Fruit fly (Drosophila melanogaster): Measurements from ENCODE around the gene CG14854.

CG14854 gene

DNA sequence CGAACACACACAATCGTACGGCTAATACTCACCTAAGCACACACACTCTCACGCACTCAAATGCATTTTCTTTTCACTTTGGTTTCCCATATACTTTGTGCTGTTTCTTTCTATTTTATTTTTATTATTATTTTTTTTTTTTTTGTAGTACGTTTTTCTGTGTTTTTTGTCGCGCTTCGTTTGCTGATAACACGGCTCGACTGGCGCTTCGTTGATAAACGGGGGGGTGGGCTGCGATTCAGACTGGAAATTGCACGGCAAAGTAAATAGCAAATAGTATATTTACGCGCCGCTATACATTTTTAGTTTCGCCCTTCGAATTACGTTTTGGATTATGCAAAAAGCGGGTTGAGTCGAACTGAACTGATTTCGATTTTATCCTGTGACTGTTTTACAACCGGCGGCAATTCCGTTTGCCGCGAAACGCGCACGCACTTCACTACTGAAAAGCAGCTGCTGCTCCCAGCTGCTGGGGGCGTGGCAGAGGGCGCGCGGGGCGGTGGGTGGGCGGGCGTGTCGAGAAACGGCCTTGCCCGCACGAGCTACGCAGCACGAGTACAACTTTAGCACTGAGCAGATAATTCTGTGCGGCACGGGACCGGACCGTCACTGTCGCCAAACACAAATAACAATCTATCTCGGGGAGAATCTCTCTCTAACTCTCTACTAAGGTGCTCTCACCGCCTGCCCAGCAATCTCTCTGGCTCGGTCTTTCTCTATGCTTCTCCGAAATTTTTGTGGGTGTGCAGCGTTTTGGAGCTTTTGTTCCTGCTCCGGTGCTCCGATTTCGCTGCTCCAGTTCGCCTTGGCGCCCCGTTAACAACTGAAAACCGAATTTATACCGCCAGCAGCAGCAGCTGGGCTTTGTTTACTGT lies 2.1 kb downstream of the CG14854 start, which contains the start of gene Pde6 (continued):
- TF ChIP-seq achi (GFP tag; optimal IDR thresholded peaks at IDR 0.05) (peak; percentile 63), CG3032 (tag; optimal IDR thresholded peaks at IDR 0.05) (peak; percentile 33), Ets96B (tag; optimal IDR thresholded peaks at IDR 0.05) (peak; percentile 43), Hr38 (GFP tag; optimal IDR thresholded peaks at IDR 0.05) (no peak), Smox (GFP tag; optimal IDR thresholded peaks at IDR 0.05) (no peak), CG11294 (GFP tag; IDR thresholded peaks at IDR 0.05) (no peak; the same call in 1 of the 2 replicates), CG11902 (GFP tag; optimal IDR thresholded peaks at IDR 0.05) (no peak), CG10669 (GFP tag; optimal IDR thresholded peaks at IDR 0.05) (no peak), dsx (GFP tag; optimal IDR thresholded peaks at IDR 0.05; ENCODE audit: poor library complexity, severe bottlenecking) (peak; percentile 58), CG6276 (GFP tag; optimal IDR thresholded peaks at IDR 0.05) (peak; percentile 87), CG16779 (tag; optimal IDR thresholded peaks at IDR 0.05) (peak; percentile 77), CG4318 (GFP tag; optimal IDR thresholded peaks at IDR 0.05) (no peak), cyc (GFP tag; optimal IDR thresholded peaks at IDR 0.05) (no peak), dac (GFP tag; optimal IDR thresholded peaks at IDR 0.05) (peak; percentile 44), CG9139 (GFP tag; optimal IDR thresholded peaks at IDR 0.05) (peak; percentile 4), CG15336 (GFP tag; IDR thresholded peaks at IDR 0.05) (peak; percentile 76), lz (GFP tag; optimal IDR thresholded peaks at IDR 0.05) (no peak), CG6808 (GFP tag; optimal IDR thresholded peaks at IDR 0.05) (peak; percentile 56), Sox14 (GFP tag; optimal IDR thresholded peaks at IDR 0.05) (peak; percentile 3), fkh (GFP tag; optimal IDR thresholded peaks at IDR 0.05) (peak; percentile 5), esn (GFP tag; optimal IDR thresholded peaks at IDR 0.05) (no peak), CG8632 (GFP tag; optimal IDR thresholded peaks at IDR 0.05) (peak; percentile 0), Eip75B (GFP tag; optimal IDR thresholded peaks at IDR 0.05) (peak; percentile 32), fd85E (GFP tag; optimal IDR thresholded peaks at IDR 0.05) (no peak)

dm6 chr3R:14555021-14555420 lies 4.8 kb downstream of the CG14854 start:
- TF ChIP-seq Blimp-1 (GFP tag; optimal IDR thresholded peaks at IDR 0.05): no peak
- no peak for TF ChIP-seq CG8319 (GFP tag; optimal IDR thresholded peaks at IDR 0.05)
- no peak for TF ChIP-seq spab (GFP tag; optimal IDR thresholded peaks at IDR 0.05)
- no peak for TF ChIP-seq Eip78C (GFP tag)
- TF ChIP-seq Met (GFP tag; optimal IDR thresholded peaks at IDR 0.05): no peak
- TF ChIP-seq Eip93F (GFP tag; optimal IDR thresholded peaks at IDR 0.05): no peak
- no peak for TF ChIP-seq CG6854 (GFP tag; optimal IDR thresholded peaks at IDR 0.05)
- TF ChIP-seq CG9139 (GFP tag; optimal IDR thresholded peaks at IDR 0.05): no peak
- TF ChIP-seq Hr4 (GFP tag; optimal IDR thresholded peaks at IDR 0.05): no peak
- no peak for TF ChIP-seq Sox15 (GFP tag; optimal IDR thresholded peaks at IDR 0.05)
- TF ChIP-seq svp (GFP tag): no peak
- TF ChIP-seq Smox (GFP tag; optimal IDR thresholded peaks at IDR 0.05): no peak
- no peak for TF ChIP-seq CG8119 (GFP tag; IDR thresholded peaks at IDR 0.05)
- TF ChIP-seq lz (GFP tag; optimal IDR thresholded peaks at IDR 0.05): no peak
- no peak for TF ChIP-seq Sox102F (GFP tag; optimal IDR thresholded peaks at IDR 0.05)
- no peak for TF ChIP-seq CG11762 (GFP tag; optimal IDR thresholded peaks at IDR 0.05; ENCODE audit: insufficient read depth)
- no peak for TF ChIP-seq salr (GFP tag; optimal IDR thresholded peaks at IDR 0.05)
- no peak for TF ChIP-seq CG1621 (tag; optimal IDR thresholded peaks at IDR 0.05)
- no peak for TF ChIP-seq Sox14 (GFP tag; optimal IDR thresholded peaks at IDR 0.05)
- no peak for TF ChIP-seq pdm3 (GFP tag; optimal IDR thresholded peaks at IDR 0.05)

All from whole organism, prepupa.